Worm (Caenorhabditis elegans) whole organism, late embryonic: Measurements from ENCODE around the gene rgef-1.

Source experiments
- C08G9.2 ChIP-seq: sonication (generic microtip); optimal IDR thresholded peaks from 2 replicates; lab custom pipeline; 2016; ENCODE audit warnings: mild to moderate bottlenecking, missing genetic modification characterization, moderate library complexity, missing compliant biosample characterization
- K02D7.2 ChIP-seq: sonication (generic microtip); optimal IDR thresholded peaks from 2 replicates; lab custom pipeline; 2017; ENCODE audit warnings: mild to moderate bottlenecking, missing genetic modification characterization, missing compliant biosample characterization
- K09A11.1 ChIP-seq: sonication (generic microtip); optimal IDR thresholded peaks from 2 replicates; lab custom pipeline; 2017; ENCODE audit warnings: antibody characterized with exemption, mild to moderate bottlenecking, missing genetic modification characterization, missing compliant biosample characterization; ENCODE audit not compliant: insufficient read depth
- T23F11.4 ChIP-seq: fragments of 200-800 bp; sonication (Bioruptor generic); optimal IDR thresholded peaks from 2 replicates; lab custom pipeline; 2018; ENCODE audit warnings: mild to moderate bottlenecking, missing genetic modification characterization, missing compliant biosample characterization
- ceh-18 ChIP-seq: sonication (generic microtip); optimal IDR thresholded peaks from 2 replicates; lab custom pipeline; 2016; ENCODE audit warnings: missing genetic modification characterization, missing compliant biosample characterization
- ceh-19 ChIP-seq: fragments of 200-800 bp; sonication (Bioruptor generic); optimal IDR thresholded peaks from 2 replicates; lab custom pipeline; 2018; ENCODE audit warnings: mild to moderate bottlenecking, missing genetic modification characterization, missing compliant biosample characterization
- ceh-22 ChIP-seq: sonication (generic microtip); optimal IDR thresholded peaks from 2 replicates; lab custom pipeline; 2017; ENCODE audit warnings: missing biosample characterization, missing genetic modification characterization
- ceh-24 ChIP-seq: sonication (generic microtip); optimal IDR thresholded peaks from 2 replicates; lab custom pipeline; 2016; ENCODE audit warnings: mild to moderate bottlenecking, missing genetic modification characterization, missing compliant biosample characterization
- ceh-31 ChIP-seq: sonication (generic microtip); optimal IDR thresholded peaks from 2 replicates; lab custom pipeline; 2016; ENCODE audit warnings: missing genetic modification characterization, missing compliant biosample characterization
- ceh-34 ChIP-seq: sonication (generic microtip); optimal IDR thresholded peaks from 2 replicates; lab custom pipeline; 2016; ENCODE audit warnings: mild to moderate bottlenecking, missing genetic modification characterization, missing compliant biosample characterization
- ceh-6 ChIP-seq: fragments of 200-800 bp; sonication (Bioruptor generic); optimal IDR thresholded peaks from 2 replicates; lab custom pipeline; 2018; ENCODE audit warnings: mild to moderate bottlenecking, missing genetic modification characterization, missing compliant biosample characterization
- che-1 ChIP-seq: sonication (generic microtip); optimal IDR thresholded peaks from 2 replicates; lab custom pipeline; 2016; ENCODE audit warnings: mild to moderate bottlenecking, missing genetic modification characterization, missing compliant biosample characterization
- dve-1 ChIP-seq: sonication (generic microtip); optimal IDR thresholded peaks from 2 replicates; lab custom pipeline; 2017; ENCODE audit warnings: antibody characterized with exemption, mild to moderate bottlenecking, missing genetic modification characterization, missing compliant biosample characterization
- elt-4 ChIP-seq: sonication (generic microtip); optimal IDR thresholded peaks from 2 replicates; lab custom pipeline; 2016; ENCODE audit warnings: missing genetic modification characterization, missing compliant biosample characterization
- eyg-1 ChIP-seq: sonication (generic microtip); optimal IDR thresholded peaks from 2 replicates; lab custom pipeline; 2016; ENCODE audit warnings: missing genotype, missing genetic modification characterization, missing compliant biosample characterization
- fkh-10 ChIP-seq: fragments of 150-350 bp; optimal IDR thresholded peaks from 2 replicates; lab custom pipeline; 2014; ENCODE audit warnings: missing biosample characterization, missing genetic modification reagents, missing genetic modification characterization
- fkh-6 ChIP-seq: sonication (generic microtip); optimal IDR thresholded peaks from 2 replicates; lab custom pipeline; 2016; ENCODE audit warnings: missing genetic modification characterization, missing compliant biosample characterization
- gmeb-2 ChIP-seq: sonication (generic microtip); optimal IDR thresholded peaks from 2 replicates; lab custom pipeline; 2016; ENCODE audit warnings: missing genetic modification characterization, inconsistent platforms, missing compliant biosample characterization
- hlh-15 ChIP-seq: sonication (generic microtip); optimal IDR thresholded peaks from 2 replicates; lab custom pipeline; 2016; ENCODE audit warnings: missing genetic modification characterization, missing compliant biosample characterization
- hlh-30 ChIP-seq: sonication (generic microtip); optimal IDR thresholded peaks from 2 replicates; lab custom pipeline; 2017; ENCODE audit warnings: antibody characterized with exemption, missing genetic modification characterization, missing compliant biosample characterization; ENCODE audit not compliant: insufficient read depth
- hlh-6 ChIP-seq: sonication (generic microtip); optimal IDR thresholded peaks from 2 replicates; lab custom pipeline; 2016; ENCODE audit warnings: missing genotype, missing genetic modification characterization, missing compliant biosample characterization
- lin-11 ChIP-seq: fragments of 200-800 bp; sonication (Bioruptor generic); optimal IDR thresholded peaks from 2 replicates; lab custom pipeline; 2018; ENCODE audit warnings: mild to moderate bottlenecking, missing genetic modification characterization, missing compliant biosample characterization
- mec-3 ChIP-seq: sonication (generic microtip); optimal IDR thresholded peaks from 2 replicates; lab custom pipeline; 2016; ENCODE audit warnings: borderline replicate concordance, missing genetic modification characterization, missing compliant biosample characterization
- nfya-1 ChIP-seq: sonication (generic microtip); optimal IDR thresholded peaks from 2 replicates; lab custom pipeline; 2017; ENCODE audit warnings: missing genetic modification characterization, mild to moderate bottlenecking, missing compliant biosample characterization, antibody characterized with exemption, moderate library complexity
- nhr-232 ChIP-seq: sonication (generic microtip); optimal IDR thresholded peaks from 2 replicates; lab custom pipeline; 2016; ENCODE audit warnings: missing genetic modification characterization, missing compliant biosample characterization
- odd-2 ChIP-seq: sonication (generic microtip); optimal IDR thresholded peaks from 2 replicates; lab custom pipeline; 2017; ENCODE audit warnings: antibody characterized with exemption, mild to moderate bottlenecking, missing genetic modification characterization, missing compliant biosample characterization
- pag-3 ChIP-seq: sonication (generic microtip); optimal IDR thresholded peaks from 2 replicates; lab custom pipeline; 2016; ENCODE audit warnings: missing compliant biosample characterization, missing genetic modification characterization, borderline replicate concordance
- pat-9 ChIP-seq: fragments of 200-800 bp; sonication (Bioruptor generic); optimal IDR thresholded peaks from 2 replicates; lab custom pipeline; 2018; ENCODE audit warnings: mild to moderate bottlenecking, missing genetic modification characterization, moderate library complexity, missing compliant biosample characterization
- pax-1 ChIP-seq: fragments of 150-350 bp; optimal IDR thresholded peaks from 2 replicates; lab custom pipeline; 2014; ENCODE audit warnings: missing biosample characterization, missing genetic modification characterization
- pha-2 ChIP-seq: sonication (generic microtip); optimal IDR thresholded peaks from 2 replicates; lab custom pipeline; 2017; ENCODE audit warnings: mild to moderate bottlenecking, missing genetic modification characterization, missing compliant biosample characterization
- pqm-1 ChIP-seq: sonication (generic microtip); optimal IDR thresholded peaks from 2 replicates; lab custom pipeline; 2016; ENCODE audit warnings: missing genetic modification characterization, missing compliant biosample characterization
- ref-2 ChIP-seq: sonication (generic microtip); optimal IDR thresholded peaks from 2 replicates; lab custom pipeline; 2016; ENCODE audit warnings: missing genetic modification characterization, missing compliant biosample characterization
- rnt-1 ChIP-seq: sonication (generic microtip); optimal IDR thresholded peaks from 2 replicates; lab custom pipeline; 2016; ENCODE audit warnings: missing genetic modification characterization, missing compliant biosample characterization
- sdc-2 ChIP-seq: sonication (generic microtip); optimal IDR thresholded peaks from 2 replicates; lab custom pipeline; 2016; ENCODE audit warnings: missing genotype, missing genetic modification characterization, missing compliant biosample characterization
- sox-2 ChIP-seq: fragments of 200-800 bp; sonication (Bioruptor generic); IDR thresholded peaks from 2 replicates; pipeline ENCODE4 v1.3.6; 2022; ENCODE audit warnings: missing genetic modification reagents, missing genetic modification characterization, missing compliant biosample characterization
- sox-4 ChIP-seq: sonication (generic microtip); optimal IDR thresholded peaks from 2 replicates; lab custom pipeline; 2017; ENCODE audit warnings: mild to moderate bottlenecking, missing genetic modification characterization, inconsistent platforms, missing compliant biosample characterization
- syd-9 ChIP-seq: sonication (generic microtip); optimal IDR thresholded peaks from 2 replicates; lab custom pipeline; 2016; ENCODE audit warnings: mild to moderate bottlenecking, missing genetic modification characterization, moderate library complexity, missing compliant biosample characterization
- tbx-2 ChIP-seq: sonication (generic microtip); optimal IDR thresholded peaks from 2 replicates; lab custom pipeline; 2016; ENCODE audit warnings: missing genetic modification characterization, missing compliant biosample characterization
- tbx-7 ChIP-seq: sonication (generic microtip); optimal IDR thresholded peaks from 2 replicates; lab custom pipeline; 2016; ENCODE audit warnings: missing genotype, missing genetic modification characterization, missing compliant biosample characterization
- ttx-3 ChIP-seq: sonication (generic microtip); optimal IDR thresholded peaks from 2 replicates; lab custom pipeline; 2016; ENCODE audit warnings: missing genetic modification reagents, missing genetic modification characterization, missing compliant biosample characterization
- unc-42 ChIP-seq: sonication (generic microtip); optimal IDR thresholded peaks from 2 replicates; lab custom pipeline; 2016; ENCODE audit warnings: missing genotype, missing genetic modification characterization, missing compliant biosample characterization
- unc-55 ChIP-seq: sonication (generic microtip); optimal IDR thresholded peaks from 2 replicates; lab custom pipeline; 2017; ENCODE audit warnings: missing biosample characterization, missing genetic modification reagents, missing genetic modification characterization
- unc-86 ChIP-seq: sonication (generic microtip); optimal IDR thresholded peaks from 2 replicates; lab custom pipeline; 2016; ENCODE audit warnings: missing genetic modification characterization, missing compliant biosample characterization
- zip-5 ChIP-seq: sonication (generic microtip); optimal IDR thresholded peaks from 2 replicates; lab custom pipeline; 2016; ENCODE audit warnings: missing genetic modification characterization, missing compliant biosample characterization

Gene rgef-1

ce11 chrV:9587619-9588018 is 26.1 kb upstream of the rgef-1 start:
- no peak for TF ChIP-seq nhr-232 (tag; lab: Kevin White, UChicago)
- TF ChIP-seq pax-1, result no peak

- no peak for TF ChIP-seq sox-2
- no peak for TF ChIP-seq gmeb-2 (tag; lab: Kevin White, UChicago)
- TF ChIP-seq elt-4 (tag; lab: Kevin White, UChicago), result no peak
- no peak for TF ChIP-seq hlh-15 (tag; lab: Kevin White, UChicago)
- no peak for TF ChIP-seq C08G9.2 (tag; lab: Kevin White, UChicago)
- no peak for TF ChIP-seq odd-2 (tag; lab: Kevin White, UChicago)
- TF ChIP-seq zip-5 (tag; lab: Kevin White, UChicago), result no peak
These were observed 22.8 kb upstream of the rgef-1 start for ce11 chrV:9584263-9584662.

- TF ChIP-seq hlh-30 (tag; lab: Kevin White, UChicago), result no peak
- no peak for TF ChIP-seq nfya-1
- no peak for TF ChIP-seq dve-1 (tag; lab: Kevin White, UChicago)
- no peak for TF ChIP-seq hlh-6
- TF ChIP-seq tbx-7 (tag; lab: Kevin White, UChicago), result no peak
- no peak for TF ChIP-seq gmeb-2 (tag; lab: Kevin White, UChicago)
- no peak for TF ChIP-seq odd-2 (tag; lab: Kevin White, UChicago)
- no peak for TF ChIP-seq ceh-34 (tag; lab: Kevin White, UChicago)
- no peak for TF ChIP-seq tbx-2 (tag; lab: Kevin White, UChicago)
- no peak for TF ChIP-seq ceh-31 (tag; lab: Kevin White, UChicago)
- no peak for TF ChIP-seq pag-3
- no peak for TF ChIP-seq rnt-1 (tag; lab: Kevin White, UChicago)
- TF ChIP-seq mec-3 (tag; lab: Kevin White, UChicago), result no peak
- no peak for TF ChIP-seq ref-2 (tag; lab: Kevin White, UChicago)
- TF ChIP-seq ceh-24, result no peak
These were observed 21.8 kb upstream of the rgef-1 start, which contains the start of gene K09G1.1 for ce11 chrV:9583323-9583644. Gene K09G1.1 (plus strand): TSS chrV:9583545.

- TF ChIP-seq ceh-22 (tag; lab: Kevin White, UChicago) (no peak), che-1 (tag; lab: Kevin White, UChicago) (peak; percentile 44), hlh-6 (no peak), K02D7.2 (tag; lab: Kevin White, UChicago) (no peak), unc-42 (tag; lab: Kevin White, UChicago) (no peak), mec-3 (tag; lab: Kevin White, UChicago) (no peak), unc-55 (no peak), T23F11.4 (GFP tag; lab: Kevin White, UChicago) (peak; percentile 42), eyg-1 (tag; lab: Kevin White, UChicago) (no peak), pag-3 (no peak), ceh-24 (no peak), pqm-1 (tag; lab: Kevin White, UChicago) (no peak), unc-86 (tag; lab: Kevin White, UChicago) (no peak), sox-4 (peak; percentile 60), ttx-3 (tag; lab: Kevin White, UChicago) (peak; percentile 46), fkh-10 (GFP tag; lab: Kevin White, UChicago) (no peak), fkh-6 (tag; lab: Kevin White, UChicago) (peak; percentile 13), ceh-34 (tag; lab: Kevin White, UChicago) (peak; percentile 24), ceh-31 (tag; lab: Kevin White, UChicago) (peak; percentile 51), pat-9 (no peak), C08G9.2 (tag; lab: Kevin White, UChicago) (no peak), tbx-2 (tag; lab: Kevin White, UChicago) (peak; percentile 46), gmeb-2 (tag; lab: Kevin White, UChicago) (peak; percentile 12), ceh-19 (GFP tag; lab: Kevin White, UChicago) (peak; percentile 55), hlh-30 (tag; lab: Kevin White, UChicago) (no peak), rnt-1 (tag; lab: Kevin White, UChicago) (no peak), ceh-18 (no peak), sdc-2 (tag; lab: Kevin White, UChicago) (no peak), K09A11.1 (tag; lab: Kevin White, UChicago) (peak; percentile 75), pha-2 (tag; lab: Kevin White, UChicago) (peak; percentile 61), syd-9 (tag; lab: Kevin White, UChicago) (peak; percentile 14), lin-11 (tag; lab: Kevin White, UChicago) (peak; percentile 32), hlh-15 (tag; lab: Kevin White, UChicago) (no peak), ceh-6 (GFP tag; lab: Kevin White, UChicago) (no peak)
These were observed 21.3 kb upstream of the rgef-1 start, which contains the start of gene rtfo-1 for ce11 chrV:9582594-9583322. Gene rtfo-1 (minus strand): TSS chrV:9582644.
